Fruit fly (Drosophila melanogaster): ENCODE results near the gene CG33159.

DNA sequence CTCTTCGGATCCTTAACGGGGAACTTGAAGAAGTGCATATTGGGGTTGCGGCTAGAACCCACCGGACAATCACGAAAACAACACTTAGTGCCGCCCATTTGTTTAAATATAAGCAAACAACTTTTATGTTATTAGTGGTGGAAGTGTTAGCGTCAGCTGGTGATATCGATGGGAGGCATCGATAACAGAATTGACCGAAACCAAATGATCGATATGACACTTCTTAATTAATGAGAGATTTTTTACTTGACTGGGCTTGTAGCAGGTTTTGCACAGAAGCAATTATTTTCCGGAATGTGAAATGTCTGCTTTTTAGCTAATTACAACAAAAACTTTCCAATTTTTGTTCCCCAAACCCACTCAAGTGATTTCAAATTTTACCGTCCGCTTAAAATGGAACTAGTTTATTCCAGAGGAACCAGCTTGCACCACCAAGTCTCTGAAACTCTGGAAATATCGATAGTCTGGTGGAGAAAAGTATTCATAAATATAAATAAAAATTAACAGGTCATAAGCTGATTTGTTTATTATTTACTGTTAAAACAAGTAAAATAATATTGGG lies 11.8 kb downstream of the CG33159 start, which contains the start of gene CG14965:
- no peak for TF ChIP-seq Ada2b (GFP tag; IDR thresholded peaks at IDR 0.05)
- no peak for TF ChIP-seq abd-A (tag; optimal IDR thresholded peaks at IDR 0.05)
- TF ChIP-seq Dbx (GFP tag; IDR thresholded peaks at IDR 0.05) = no peak
- no peak for TF ChIP-seq ase (GFP tag; IDR thresholded peaks at IDR 0.05)
- TF ChIP-seq rib (GFP tag; IDR thresholded peaks at IDR 0.05) = no peak
